Fruit fly (Drosophila melanogaster) whole organism, embryonic: ENCODE measurements around the gene CG42716.

Experiments used
- Adf1 ChIP-seq: fragments of 200-800 bp; sonication (Bioruptor generic); IDR thresholded peaks from 2 replicates; pipeline ENCODE4 v1.3.6; 2022; ENCODE audit warnings: missing biosample characterization, missing genetic modification characterization
- B-H1 ChIP-seq: fragments of 200-800 bp; sonication (Bioruptor generic); IDR thresholded peaks from 3 replicates; pipeline ENCODE4 v1.3.6; 2022; ENCODE audit warnings: missing biosample characterization, missing genetic modification characterization
- CG10321 ChIP-seq: fragments of 200-800 bp; sonication (Bioruptor generic); IDR thresholded peaks from 2 replicates; pipeline ENCODE4 v1.3.6; 2022; ENCODE audit warnings: missing biosample characterization, missing genetic modification characterization
- CG11696 ChIP-seq: fragments of 200-800 bp; sonication (Bioruptor generic); IDR thresholded peaks from 2 replicates; pipeline ENCODE4 v1.3.6; 2022; ENCODE audit warnings: missing biosample characterization, missing genetic modification characterization
- CG12299 ChIP-seq: fragments of 200-800 bp; sonication (Bioruptor generic); optimal IDR thresholded peaks from 2 replicates; lab custom pipeline; 2018; ENCODE audit warnings: missing biosample characterization, mild to moderate bottlenecking, missing genetic modification characterization
- CG1233 ChIP-seq: fragments of 200-800 bp; sonication (Bioruptor generic); optimal IDR thresholded peaks from 4 replicates; lab custom pipeline; 2018; ENCODE audit warnings: missing biosample characterization, mild to moderate bottlenecking, missing genetic modification characterization
- CG13424 ChIP-seq: fragments of 200-800 bp; sonication (Bioruptor generic); optimal IDR thresholded peaks from 2 replicates; lab custom pipeline; 2019; ENCODE audit warnings: missing biosample characterization, mild to moderate bottlenecking, missing genetic modification characterization, moderate library complexity
- CG13624 ChIP-seq: fragments of 200-800 bp; sonication (Bioruptor generic); optimal IDR thresholded peaks from 2 replicates; lab custom pipeline; 2016; ENCODE audit warnings: missing biosample characterization, missing genetic modification characterization
- CG1602 ChIP-seq: fragments of 200-800 bp; sonication (Bioruptor generic); optimal IDR thresholded peaks from 3 replicates; lab custom pipeline; 2016; ENCODE audit warnings: missing biosample characterization, missing genetic modification characterization
- CG16779 ChIP-seq: fragments of 200-800 bp; sonication (Bioruptor generic); IDR thresholded peaks from 2 replicates; pipeline ENCODE4 v1.3.6; 2022; ENCODE audit warnings: missing biosample characterization, missing genetic modification characterization
- CG16863 ChIP-seq: fragments of 200-800 bp; sonication (Bioruptor generic); optimal IDR thresholded peaks from 3 replicates; lab custom pipeline; 2016; ENCODE audit warnings: missing biosample characterization, missing genetic modification characterization
- CG17612 ChIP-seq: fragments of 200-800 bp; sonication (Bioruptor generic); IDR thresholded peaks from 2 replicates; pipeline ENCODE4 v1.3.6; 2022; ENCODE audit warnings: missing biosample characterization, missing genetic modification characterization
- CG17912 ChIP-seq: fragments of 200-800 bp; sonication (Bioruptor generic); optimal IDR thresholded peaks from 2 replicates; lab custom pipeline; 2018; ENCODE audit warnings: missing biosample characterization, mild to moderate bottlenecking, missing genetic modification characterization
- CG31365 ChIP-seq: fragments of 200-800 bp; sonication (Bioruptor generic); optimal IDR thresholded peaks from 2 replicates; lab custom pipeline; 2018; ENCODE audit warnings: missing biosample characterization, mild to moderate bottlenecking, missing genetic modification characterization
- CG3407 ChIP-seq: fragments of 200-800 bp; sonication (Bioruptor generic); optimal IDR thresholded peaks from 2 replicates; lab custom pipeline; 2018; ENCODE audit warnings: missing biosample characterization, mild to moderate bottlenecking, missing genetic modification characterization
- CG43689 ChIP-seq: fragments of 200-800 bp; sonication (Bioruptor generic); IDR thresholded peaks from 2 replicates; pipeline ENCODE4 v1.3.6; 2022; ENCODE audit warnings: missing biosample characterization, missing genetic modification characterization
- CG4404 ChIP-seq: fragments of 200-800 bp; sonication (Bioruptor generic); IDR thresholded peaks from 2 replicates; pipeline ENCODE4 v1.3.6; 2022; ENCODE audit warnings: missing biosample characterization, missing genetic modification characterization
- CG5245 ChIP-seq: fragments of 200-800 bp; sonication (Bioruptor generic); optimal IDR thresholded peaks from 3 replicates; lab custom pipeline; 2016; ENCODE audit warnings: missing biosample characterization, missing genetic modification characterization
- CG7786 ChIP-seq: fragments of 200-800 bp; sonication (Bioruptor generic); optimal IDR thresholded peaks from 2 replicates; lab custom pipeline; 2016; ENCODE audit warnings: missing biosample characterization, missing genetic modification characterization
- CG9876 ChIP-seq: fragments of 200-800 bp; sonication (Bioruptor generic); optimal IDR thresholded peaks from 2 replicates; lab custom pipeline; 2016; ENCODE audit warnings: missing biosample characterization, missing genetic modification characterization
- Dad ChIP-seq: fragments of 200-800 bp; sonication (Bioruptor generic); optimal IDR thresholded peaks from 3 replicates; lab custom pipeline; 2016; ENCODE audit warnings: missing biosample characterization, missing genetic modification characterization
- Dip3 ChIP-seq: fragments of 200-800 bp; sonication (Bioruptor generic); optimal IDR thresholded peaks from 3 replicates; lab custom pipeline; 2016; ENCODE audit warnings: missing biosample characterization, missing genetic modification characterization
- Doc2 ChIP-seq: fragments of 200-800 bp; sonication (Bioruptor generic); IDR thresholded peaks from 2 replicates; pipeline ENCODE4 v1.3.6; 2022; ENCODE audit warnings: missing biosample characterization, missing genetic modification characterization
- ERR ChIP-seq: fragments of 200-800 bp; sonication (Bioruptor generic); optimal IDR thresholded peaks from 2 replicates; lab custom pipeline; 2016; ENCODE audit warnings: missing biosample characterization, missing genetic modification characterization
- Eip74EF ChIP-seq, 2 experiments: fragments of 200-800 bp in 1 of 2; fragments of >200 bp in 1 of 2; sonication (Bioruptor generic) in 1 of 2; optimal IDR thresholded peaks; 2 replicates each; lab custom pipeline; 2017 to 2019; ENCODE audit warnings: missing biosample characterization in 2 of 2, missing genetic modification characterization in 2 of 2, mild to moderate bottlenecking in 1 of 2, moderate library complexity in 1 of 2
- Elba2 ChIP-seq: fragments of 200-800 bp; sonication (Bioruptor generic); optimal IDR thresholded peaks from 3 replicates; lab custom pipeline; 2016; ENCODE audit warnings: missing biosample characterization, missing genetic modification characterization
- Fer2 ChIP-seq: fragments of 200-800 bp; sonication (Bioruptor generic); optimal IDR thresholded peaks from 2 replicates; lab custom pipeline; 2018; ENCODE audit warnings: missing biosample characterization, mild to moderate bottlenecking, missing genetic modification characterization, moderate library complexity
- Gsc ChIP-seq: fragments of 200-800 bp; sonication (Bioruptor generic); IDR thresholded peaks from 2 replicates; pipeline ENCODE4 v1.3.6; 2022; ENCODE audit warnings: missing biosample characterization, missing genetic modification characterization
- H15 ChIP-seq: fragments of 200-800 bp; sonication (Bioruptor generic); IDR thresholded peaks from 3 replicates; pipeline ENCODE4 v1.3.6; 2022; ENCODE audit warnings: missing biosample characterization, missing genetic modification characterization
- Hr51 ChIP-seq, 2 experiments: fragments of 200-800 bp; sonication (Bioruptor generic); optimal IDR thresholded peaks; 2 replicates in 1 of 2; 3 replicates in 1 of 2; lab custom pipeline; 2016 to 2018; ENCODE audit warnings: missing biosample characterization in 2 of 2, missing genetic modification characterization in 2 of 2, mild to moderate bottlenecking in 1 of 2, moderate library complexity in 1 of 2
- Lpt ChIP-seq: fragments of >200 bp; optimal IDR thresholded peaks from 2 replicates; lab custom pipeline; 2018; ENCODE audit warnings: missing biosample characterization, missing genetic modification characterization
- Mes4 ChIP-seq: fragments of 200-800 bp; sonication (Bioruptor generic); optimal IDR thresholded peaks from 2 replicates; lab custom pipeline; 2016; ENCODE audit warnings: missing biosample characterization, missing genetic modification characterization
- Mrtf ChIP-seq: fragments of 200-800 bp; sonication (Bioruptor generic); IDR thresholded peaks from 3 replicates; pipeline ENCODE4 v1.3.6; 2022; ENCODE audit warnings: missing biosample characterization, missing genetic modification characterization
- NK7.1 ChIP-seq: fragments of 200-800 bp; sonication (Bioruptor generic); optimal IDR thresholded peaks from 3 replicates; lab custom pipeline; 2016; ENCODE audit warnings: missing biosample characterization, missing genetic modification characterization
- NfI ChIP-seq: fragments of 200-800 bp; sonication (Bioruptor generic); optimal IDR thresholded peaks from 3 replicates; lab custom pipeline; 2018; ENCODE audit warnings: missing biosample characterization, mild to moderate bottlenecking, missing genetic modification characterization, moderate library complexity
- PHDP ChIP-seq: fragments of 200-800 bp; sonication (Bioruptor generic); optimal IDR thresholded peaks from 3 replicates; lab custom pipeline; 2018; ENCODE audit warnings: missing biosample characterization, mild to moderate bottlenecking, missing genetic modification characterization, moderate library complexity
- Ravus ChIP-seq: fragments of 200-800 bp; sonication (Bioruptor generic); IDR thresholded peaks from 2 replicates; pipeline ENCODE4 v1.3.6; 2022; ENCODE audit warnings: missing biosample characterization, missing genetic modification characterization
- Sox100B ChIP-seq: fragments of 200-800 bp; sonication (Bioruptor generic); optimal IDR thresholded peaks from 3 replicates; lab custom pipeline; 2018; ENCODE audit warnings: missing biosample characterization, mild to moderate bottlenecking, missing genetic modification characterization
- Ssrp ChIP-seq: fragments of 200-800 bp; sonication (Bioruptor generic); optimal IDR thresholded peaks from 2 replicates; lab custom pipeline; 2018; ENCODE audit warnings: missing biosample characterization, mild to moderate bottlenecking, missing genetic modification characterization, moderate library complexity
- Usf ChIP-seq: fragments of 200-800 bp; sonication (Bioruptor generic); optimal IDR thresholded peaks from 2 replicates; lab custom pipeline; 2017; ENCODE audit warnings: missing genotype, missing biosample characterization, missing genetic modification characterization
- bab2 ChIP-seq: fragments of 200-800 bp; sonication (Bioruptor generic); optimal IDR thresholded peaks from 2 replicates; lab custom pipeline; 2016; ENCODE audit warnings: missing biosample characterization, missing genetic modification characterization
- da ChIP-seq: fragments of 200-800 bp; sonication (Bioruptor generic); optimal IDR thresholded peaks from 2 replicates; lab custom pipeline; 2016; ENCODE audit warnings: missing biosample characterization, missing genetic modification characterization
- dati ChIP-seq: fragments of 200-800 bp; sonication (Bioruptor generic); IDR thresholded peaks from 2 replicates; pipeline ENCODE4 v1.3.6; 2022; ENCODE audit warnings: missing biosample characterization, missing genetic modification characterization
- gt ChIP-seq: fragments of 200-800 bp; sonication (Bioruptor generic); IDR thresholded peaks from 2 replicates; pipeline ENCODE4 v1.3.6; 2022; ENCODE audit warnings: missing biosample characterization, missing genetic modification characterization
- h ChIP-seq: fragments of >200 bp; optimal IDR thresholded peaks from 2 replicates; lab custom pipeline; 2017
- kah ChIP-seq: fragments of 200-800 bp; sonication (Bioruptor generic); optimal IDR thresholded peaks from 2 replicates; lab custom pipeline; 2018; ENCODE audit warnings: missing biosample characterization, mild to moderate bottlenecking, missing genetic modification characterization
- kay ChIP-seq: fragments of 200-800 bp; sonication (Bioruptor generic); optimal IDR thresholded peaks from 2 replicates; lab custom pipeline; 2016; ENCODE audit warnings: missing biosample characterization, missing genetic modification characterization
- lilli ChIP-seq: fragments of 200-800 bp; sonication (Bioruptor generic); optimal IDR thresholded peaks from 3 replicates; lab custom pipeline; 2016; ENCODE audit warnings: missing biosample characterization, missing genetic modification characterization
- mam ChIP-seq: fragments of 200-800 bp; sonication (Bioruptor generic); optimal IDR thresholded peaks from 3 replicates; lab custom pipeline; 2016; ENCODE audit warnings: missing biosample characterization, missing genetic modification characterization
- pan ChIP-seq, 4 experiments: fragments of >200 bp in 3 of 4; fragments of 200-800 bp in 1 of 4; sonication (Bioruptor generic) in 1 of 4; optimal IDR thresholded peaks in 3 of 4; IDR thresholded peaks in 1 of 4; 2 replicates each; pipeline versions ENCODE4 v1.3.6 to Lab custom; 2017 to 2022; ENCODE audit warnings: missing biosample characterization in 2 of 4, missing genetic modification characterization in 2 of 4, mixed read lengths in 1 of 4
- sens ChIP-seq: fragments of 200-800 bp; sonication (Bioruptor generic); peaks from one replicate; lab custom pipeline; 2016; ENCODE audit warnings: missing biosample characterization, missing genetic modification characterization
- trem ChIP-seq: fragments of 200-800 bp; optimal IDR thresholded peaks from 3 replicates; lab custom pipeline; 2019; ENCODE audit warnings: missing biosample characterization, mild to moderate bottlenecking, missing genetic modification characterization, moderate library complexity
- twi ChIP-seq: fragments of 200-800 bp; optimal IDR thresholded peaks from 2 replicates; lab custom pipeline; 2019; ENCODE audit warnings: missing biosample characterization, mild to moderate bottlenecking, missing genetic modification characterization, moderate library complexity

CG42716 gene

dm6 chr3L:16054095-16054494 is 20.5 kb downstream of the CG42716 start (continued):
- TF ChIP-seq CG43689 (no peak), sens (peak; percentile 75), gt (GFP tag; lab: Robert Waterston, UW) (no peak), CG4404 (GFP tag; lab: Robert Waterston, UW) (no peak), Hr51 (GFP tag; optimal IDR thresholded peaks at IDR 0.05; lab: Kevin White, UChicago) (peak in 1 of 2 experiments; percentile 83), CG3407 (GFP tag; lab: Kevin White, UChicago) (peak; percentile 14), CG17612 (GFP tag; lab: Robert Waterston, UW) (no peak), Fer2 (no peak), B-H1 (GFP tag; lab: Robert Waterston, UW) (no peak), kay (GFP tag; lab: Kevin White, UChicago) (no peak), Sox100B (peak; percentile 53), Gsc (GFP tag; lab: Robert Waterston, UW) (no peak), CG17912 (GFP tag; lab: Kevin White, UChicago) (no peak), CG1233 (GFP tag; lab: Kevin White, UChicago) (no peak), NK7.1 (GFP tag; lab: Kevin White, UChicago) (no peak), Mes4 (GFP tag; lab: Kevin White, UChicago) (no peak), Eip74EF (GFP tag; optimal IDR thresholded peaks at IDR 0.05; lab: Kevin White, UChicago) (peak in 1 of 2 experiments; percentile 68), kah (peak; percentile 9), Elba2 (GFP tag; lab: Kevin White, UChicago) (no peak), lilli (GFP tag; lab: Kevin White, UChicago) (peak; percentile 26), CG12299 (tag; lab: Kevin White, UChicago) (no peak), CG31365 (tag; lab: Kevin White, UChicago) (no peak), Dip3 (GFP tag; lab: Kevin White, UChicago) (no peak), Dad (GFP tag; lab: Kevin White, UChicago) (no peak), twi (tag; lab: Kevin White, UChicago) (no peak), CG10321 (GFP tag; lab: Robert Waterston, UW) (no peak), h (lab: Kevin White, UChicago) (no peak), dati (GFP tag; lab: Robert Waterston, UW) (no peak), Ssrp (tag; lab: Kevin White, UChicago) (peak; percentile 62), H15 (GFP tag; lab: Robert Waterston, UW) (no peak), Doc2 (GFP tag; lab: Robert Waterston, UW) (no peak), CG13424 (tag; lab: Kevin White, UChicago) (peak; percentile 58), CG11696 (GFP tag; lab: Robert Waterston, UW) (no peak), Mrtf (GFP tag; lab: Robert Waterston, UW) (0 out of 3 replicates have a peak, but pooled peaks have one; percentile 39), CG13624 (GFP tag; lab: Kevin White, UChicago) (no peak), Adf1 (GFP tag; lab: Robert Waterston, UW) (no peak), PHDP (tag; lab: Kevin White, UChicago) (peak; percentile 49), mam (GFP tag; lab: Kevin White, UChicago) (no peak), Usf (GFP tag; lab: Kevin White, UChicago) (no peak), CG9876 (GFP tag; lab: Kevin White, UChicago) (no peak), CG16863 (GFP tag; lab: Kevin White, UChicago) (no peak), CG5245 (GFP tag; lab: Kevin White, UChicago) (peak; percentile 8), CG1602 (peak; percentile 25), Lpt (GFP tag; lab: Kevin White, UChicago) (no peak), ERR (GFP tag; lab: Kevin White, UChicago) (no peak), CG7786 (GFP tag; lab: Kevin White, UChicago) (no peak), da (GFP tag; lab: Kevin White, UChicago) (no peak), trem (peak; percentile 34), NfI (GFP tag; lab: Kevin White, UChicago) (peak; percentile 19), pan (optimal IDR thresholded peaks at IDR 0.05; lab: Kevin White, UChicago) (no peak), pan (GFP tag; optimal IDR thresholded peaks at IDR 0.05 in 1 of 2, IDR thresholded peaks at IDR 0.05 in 1 of 2) (peak in 1 of 2 experiments; percentile 71), bab2 (GFP tag; lab: Kevin White, UChicago) (no peak), CG16779 (GFP tag; lab: Robert Waterston, UW) (no peak), Ravus (no peak)
